Worm (Caenorhabditis elegans): ENCODE measurements around the gene B0491.6.

The B0491.6 gene

DNA sequence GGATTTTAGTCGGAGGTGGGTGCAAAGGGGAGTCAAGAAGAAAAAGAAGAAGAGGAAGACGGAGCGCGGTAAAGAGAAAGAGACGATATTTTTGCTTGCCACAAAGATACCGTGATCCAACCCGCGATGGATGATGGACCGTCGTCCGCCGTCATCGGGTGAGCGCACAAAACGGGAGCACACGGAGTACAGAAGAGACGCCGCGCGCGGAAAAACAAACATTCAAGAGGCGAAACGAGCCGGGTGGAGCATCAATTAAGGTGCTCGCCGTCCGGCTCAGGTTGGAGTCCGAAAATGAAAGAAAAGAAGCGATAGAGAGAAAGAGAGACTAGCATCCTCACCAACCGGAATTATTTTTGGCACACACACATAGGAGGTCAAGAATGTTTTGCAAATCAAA lies 45.6 kb upstream of the B0491.6 start:
- TF ChIP-seq gmeb-2 (tag; optimal IDR thresholded peaks at IDR 0.05): no peak
- no peak for TF ChIP-seq ztf-16 (tag; optimal IDR thresholded peaks at IDR 0.05)
- TF ChIP-seq madf-2 (tag; optimal IDR thresholded peaks at IDR 0.05): no peak
- TF ChIP-seq ceh-34 (tag; optimal IDR thresholded peaks at IDR 0.05): peak; percentile 52
- TF ChIP-seq ceh-19 (GFP tag; optimal IDR thresholded peaks at IDR 0.05): peak; percentile 16
- no peak for TF ChIP-seq dve-1 (tag; optimal IDR thresholded peaks at IDR 0.05)
- peak; percentile 34 for TF ChIP-seq ceh-2 (tag; optimal IDR thresholded peaks at IDR 0.05)
- TF ChIP-seq dmd-4 (tag; optimal IDR thresholded peaks at IDR 0.05; ENCODE audit: borderline replicate concordance): no peak
- no peak for TF ChIP-seq ceh-24 (tag; optimal IDR thresholded peaks at IDR 0.05)
- TF ChIP-seq unc-3 (GFP tag; conservative IDR thresholded peaks at IDR 0.05): no peak
- no peak for TF ChIP-seq unc-3 (tag; optimal IDR thresholded peaks at IDR 0.05)
- TF ChIP-seq eyg-1 (tag; optimal IDR thresholded peaks at IDR 0.05): peak; percentile 11
- TF ChIP-seq F13H6.1 (tag; optimal IDR thresholded peaks at IDR 0.05): no peak

- TF ChIP-seq pag-3 (tag; optimal IDR thresholded peaks at IDR 0.05; ENCODE audit: borderline replicate concordance) (no peak), tbx-7 (tag; optimal IDR thresholded peaks at IDR 0.05) (no peak), fax-1 (tag; optimal IDR thresholded peaks at IDR 0.05) (no peak), unc-3 (GFP tag; conservative IDR thresholded peaks at IDR 0.05) (no peak), unc-3 (tag; optimal IDR thresholded peaks at IDR 0.05) (no peak), fkh-6 (tag; optimal IDR thresholded peaks at IDR 0.05) (no peak), eyg-1 (tag; optimal IDR thresholded peaks at IDR 0.05) (no peak), mec-3 (tag; optimal IDR thresholded peaks at IDR 0.05; ENCODE audit: borderline replicate concordance) (no peak), C08G9.2 (tag; optimal IDR thresholded peaks at IDR 0.05) (no peak), tbx-2 (tag; optimal IDR thresholded peaks at IDR 0.05) (no peak), gmeb-2 (tag; optimal IDR thresholded peaks at IDR 0.05) (no peak), ceh-48 (tag; optimal IDR thresholded peaks at IDR 0.05) (no peak), ceh-22 (tag; optimal IDR thresholded peaks at IDR 0.05) (no peak), C38D4.7 (GFP tag; optimal IDR thresholded peaks at IDR 0.05) (no peak), ceh-30 (tag; optimal IDR thresholded peaks at IDR 0.05) (no peak), ceh-45 (GFP tag; IDR thresholded peaks at IDR 0.05) (no peak), hlh-8 (tag; optimal IDR thresholded peaks at IDR 0.05) (no peak), ztf-16 (tag; optimal IDR thresholded peaks at IDR 0.05) (no peak)
Measured at ce11 chrII:11392390-11392789, 44.2 kb upstream of the B0491.6 start.

DNA sequence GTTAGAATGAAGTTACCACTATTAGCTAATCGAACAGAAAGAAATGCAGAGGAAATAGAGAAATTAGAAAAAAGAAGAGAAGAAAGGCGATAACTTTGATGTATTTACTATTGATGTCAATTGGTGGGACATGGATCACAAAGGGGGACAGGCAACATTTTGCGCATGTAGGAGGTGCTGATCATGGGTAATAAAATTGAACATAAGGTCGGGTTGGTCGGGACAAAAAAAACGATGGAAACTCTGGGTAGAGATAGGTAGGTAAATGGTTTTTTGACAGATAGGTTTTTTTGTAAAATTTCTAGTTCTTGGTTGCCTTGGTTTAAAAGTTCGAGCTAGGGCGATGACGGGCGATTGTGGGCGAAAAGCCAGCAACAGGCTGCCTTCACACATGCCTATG lies 42.7 kb upstream of the B0491.6 start, which contains the start of gene shn-1:
TSS of gene shn-1 (minus strand) at position 101 of the 400 bp plus-strand sequence.
- TF ChIP-seq tbx-7 (tag; optimal IDR thresholded peaks at IDR 0.05) (no peak), ttx-3 (tag; optimal IDR thresholded peaks at IDR 0.05) (no peak), nhr-232 (tag; optimal IDR thresholded peaks at IDR 0.05) (no peak)

DNA sequence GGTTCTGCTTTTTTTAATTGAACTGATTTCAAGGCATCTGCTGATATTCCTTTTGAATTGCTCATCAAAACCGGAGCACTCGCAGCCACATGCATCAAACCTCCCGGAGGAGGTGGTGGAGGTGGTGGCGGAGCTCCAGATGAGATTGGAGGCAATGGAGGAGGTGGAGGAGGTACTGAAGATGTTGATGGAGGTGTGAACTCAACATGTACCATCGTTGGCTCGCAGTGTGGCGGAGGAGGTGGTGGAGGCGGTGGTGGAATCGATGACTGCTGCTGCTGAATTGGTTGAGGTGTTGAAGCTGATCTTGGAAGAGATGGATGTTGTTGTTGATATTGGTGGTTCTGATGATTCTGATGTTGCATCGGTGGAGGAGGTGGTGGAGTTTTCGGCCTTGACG lies 38.8 kb upstream of the B0491.6 start:
- TF ChIP-seq ttx-3 (tag; optimal IDR thresholded peaks at IDR 0.05): no peak
- no peak for TF ChIP-seq nhr-232 (tag; optimal IDR thresholded peaks at IDR 0.05)
- no peak for TF ChIP-seq unc-55 (GFP tag; optimal IDR thresholded peaks at IDR 0.05)
- TF ChIP-seq pax-1 (tag; optimal IDR thresholded peaks at IDR 0.05): no peak
- TF ChIP-seq unc-42 (tag; optimal IDR thresholded peaks at IDR 0.05): no peak
- TF ChIP-seq unc-86 (tag; optimal IDR thresholded peaks at IDR 0.05): no peak
- no peak for TF ChIP-seq F13H6.1 (tag; optimal IDR thresholded peaks at IDR 0.05)
- TF ChIP-seq dmd-4 (tag; optimal IDR thresholded peaks at IDR 0.05; ENCODE audit: borderline replicate concordance): no peak
- no peak for TF ChIP-seq lin-11 (tag; optimal IDR thresholded peaks at IDR 0.05)
- no peak for TF ChIP-seq ceh-6 (GFP tag; optimal IDR thresholded peaks at IDR 0.05)
- TF ChIP-seq ceh-14 (tag; optimal IDR thresholded peaks at IDR 0.05): no peak
- TF ChIP-seq ets-4 (tag; optimal IDR thresholded peaks at IDR 0.05): no peak
- TF ChIP-seq ceh-19 (GFP tag; optimal IDR thresholded peaks at IDR 0.05): no peak
- no peak for TF ChIP-seq eyg-1 (tag; optimal IDR thresholded peaks at IDR 0.05)
- TF ChIP-seq hlh-6 (tag; optimal IDR thresholded peaks at IDR 0.05): no peak
- TF ChIP-seq ceh-24 (tag; optimal IDR thresholded peaks at IDR 0.05): no peak
- no peak for TF ChIP-seq che-1 (tag; optimal IDR thresholded peaks at IDR 0.05)
